Fruit fly (Drosophila melanogaster): ENCODE results near the gene Grip71.

The Grip71 gene

DNA sequence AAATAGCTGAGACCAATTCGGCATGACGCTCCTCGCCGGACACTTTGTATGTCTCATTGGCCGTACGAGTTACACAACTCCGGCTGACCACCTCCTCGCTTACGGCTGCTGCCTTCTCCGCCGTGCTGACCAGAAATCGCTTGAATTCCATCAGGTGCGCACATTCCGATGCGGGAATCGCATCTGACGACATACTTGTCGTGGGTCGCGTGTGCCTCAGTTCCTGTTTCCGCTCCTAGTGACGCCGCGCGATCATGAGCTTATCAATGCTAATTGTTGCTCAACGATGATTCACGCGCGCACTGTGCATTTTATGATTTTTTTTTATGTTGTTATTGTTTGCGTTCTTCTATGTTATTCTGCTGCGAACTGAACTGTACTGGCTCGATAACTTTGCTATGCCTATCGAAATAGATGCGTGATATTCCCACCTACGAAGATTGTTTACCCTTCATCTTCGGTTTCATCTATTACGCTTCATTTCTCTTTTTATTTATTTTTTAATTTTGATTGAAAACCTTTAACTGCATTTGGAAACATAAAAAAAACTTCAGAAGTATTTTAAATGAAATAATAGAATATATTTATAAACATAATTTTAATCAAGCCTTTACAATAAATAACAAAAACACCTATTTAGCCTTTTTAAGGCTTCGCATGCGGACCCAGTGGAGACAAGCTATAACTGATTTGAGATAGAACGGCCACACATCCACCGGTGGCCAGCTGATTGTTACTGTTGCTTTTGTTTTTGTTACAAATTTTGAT, 5.7 kb upstream of the Grip71 start, which contains the start of the genes CG10376 and CG10343 (continued):
- TF ChIP-seq repo (GFP tag; optimal IDR thresholded peaks at IDR 0.05) (no peak), lov (optimal IDR thresholded peaks at IDR 0.05) (no peak), lov (GFP tag; IDR thresholded peaks at IDR 0.05) (no peak), CG16863 (GFP tag; optimal IDR thresholded peaks at IDR 0.05) (peak; percentile 30), CG17568 (GFP tag; optimal IDR thresholded peaks at IDR 0.05) (peak; percentile 32), CG13775 (GFP tag; optimal IDR thresholded peaks at IDR 0.05) (peak; percentile 91), CG4404 (GFP tag; IDR thresholded peaks at IDR 0.05) (peak; percentile 90), fd3F (GFP tag; optimal IDR thresholded peaks at IDR 0.05) (peak; percentile 90), lmd (GFP tag; IDR thresholded peaks at IDR 0.05) (peak; percentile 92), CG16815 (GFP tag; optimal IDR thresholded peaks at IDR 0.05) (peak; percentile 91), jigr1 (GFP tag; IDR thresholded peaks at IDR 0.05) (peak; percentile 72; the same call in 2 of the 3 replicates), CG6175 (GFP tag; IDR thresholded peaks at IDR 0.05) (peak; percentile 33; the same call in 1 of the 3 replicates), CG8944 (GFP tag; optimal IDR thresholded peaks at IDR 0.05) (peak; percentile 49), Ptx1 (GFP tag; IDR thresholded peaks at IDR 0.05) (peak; percentile 93), MESR4 (GFP tag; optimal IDR thresholded peaks at IDR 0.05) (peak; percentile 65), CG4730 (GFP tag; IDR thresholded peaks at IDR 0.05) (peak; percentile 81), ase (GFP tag; IDR thresholded peaks at IDR 0.05) (peak; percentile 62; the same call in 1 of the 3 replicates), YL-1 (GFP tag; optimal IDR thresholded peaks at IDR 0.05) (peak; percentile 54), CG2129 (GFP tag; IDR thresholded peaks at IDR 0.05; ENCODE audit: partially characterized antibody) (no peak), B-H2 (GFP tag; optimal IDR thresholded peaks at IDR 0.05) (peak; percentile 86), CG10543 (GFP tag; optimal IDR thresholded peaks at IDR 0.05) (peak; percentile 92), sr (GFP tag; IDR thresholded peaks at IDR 0.05) (no peak), btn (GFP tag; optimal IDR thresholded peaks at IDR 0.05) (no peak), pzg (GFP tag; optimal IDR thresholded peaks at IDR 0.05) (peak; percentile 52), sob (GFP tag; IDR thresholded peaks at IDR 0.05) (peak; percentile 89), yki (optimal IDR thresholded peaks at IDR 0.05) (no peak), CG4424 (GFP tag; optimal IDR thresholded peaks at IDR 0.05) (peak; percentile 86), D19B (GFP tag; optimal IDR thresholded peaks at IDR 0.05) (peak; percentile 82), CG4282 (GFP tag; optimal IDR thresholded peaks at IDR 0.05) (no peak), CG7987 (GFP tag; optimal IDR thresholded peaks at IDR 0.05) (peak; percentile 58), org-1 (GFP tag; optimal IDR thresholded peaks at IDR 0.05) (peak; percentile 44), ERR (GFP tag; optimal IDR thresholded peaks at IDR 0.05) (no peak), ssp (GFP tag; IDR thresholded peaks at IDR 0.05) (peak; percentile 99), Usf (GFP tag; optimal IDR thresholded peaks at IDR 0.05) (peak; percentile 90), odd (GFP tag; optimal IDR thresholded peaks at IDR 0.05) (peak; percentile 59), nom (GFP tag; optimal IDR thresholded peaks at IDR 0.05) (peak; percentile 58), fu2 (GFP tag; optimal IDR thresholded peaks at IDR 0.05) (peak; percentile 30), CG10321 (GFP tag; IDR thresholded peaks at IDR 0.05) (no peak), CG12391 (tag; optimal IDR thresholded peaks at IDR 0.05) (peak; percentile 96), NC2α (GFP tag; optimal IDR thresholded peaks at IDR 0.05) (no peak), chif (GFP tag; optimal IDR thresholded peaks at IDR 0.05) (peak in 1 of 2 experiments; percentile 54), usp (GFP tag; optimal IDR thresholded peaks at IDR 0.05) (no peak), CG10959 (GFP tag; IDR thresholded peaks at IDR 0.05) (peak; percentile 48; the same call in 1 of the 2 replicates), stc (GFP tag; IDR thresholded peaks at IDR 0.05) (peak; percentile 44; the same call in 1 of the 2 replicates), Hey (tag; optimal IDR thresholded peaks at IDR 0.05) (peak; percentile 18), CoRest (tag; optimal IDR thresholded peaks at IDR 0.05) (peak; percentile 97), CG8290 (GFP tag; optimal IDR thresholded peaks at IDR 0.05) (peak; percentile 69), CG8290 (tag; optimal IDR thresholded peaks at IDR 0.05) (peak in 1 of 2 experiments; percentile 45), danr (GFP tag; IDR thresholded peaks at IDR 0.05) (peak; percentile 26; the same call in 1 of the 2 replicates), Hr3 (GFP tag; optimal IDR thresholded peaks at IDR 0.05) (peak; percentile 94), emc (GFP tag; optimal IDR thresholded peaks at IDR 0.05) (peak; percentile 16)
